Worm (Caenorhabditis elegans) whole organism, L1 larva: Measurements from ENCODE around the gene snx-6.

ENCODE experiments used
- C04F5.9 ChIP-seq: sonication (generic microtip); optimal IDR thresholded peaks from 2 replicates; lab custom pipeline; 2016; ENCODE audit warnings: missing genetic modification characterization, missing compliant biosample characterization
- C16A3.4 ChIP-seq: fragments of 150-350 bp; optimal IDR thresholded peaks from 2 replicates; lab custom pipeline; 2014; ENCODE audit warnings: missing biosample characterization, missing genetic modification characterization
- alr-1 ChIP-seq: fragments of 200-800 bp; sonication (Bioruptor generic); optimal IDR thresholded peaks from 2 replicates; lab custom pipeline; 2018; ENCODE audit warnings: borderline replicate concordance, mild to moderate bottlenecking, missing genetic modification characterization, missing compliant biosample characterization
- aly-2 ChIP-seq: fragments of 150-350 bp; optimal IDR thresholded peaks from 2 replicates; lab custom pipeline; 2014; ENCODE audit warnings: missing biosample characterization, missing genetic modification characterization
- ama-1 ChIP-seq: fragments of 150-350 bp; optimal IDR thresholded peaks from 2 replicates; lab custom pipeline; 2014
- blmp-1 ChIP-seq: fragments of 150-350 bp; optimal IDR thresholded peaks from 2 replicates; lab custom pipeline; 2014; ENCODE audit warnings: missing biosample characterization, missing genetic modification characterization
- ceh-90 ChIP-seq: sonication (generic microtip); optimal IDR thresholded peaks from 2 replicates; lab custom pipeline; 2016; ENCODE audit warnings: missing genetic modification characterization, missing compliant biosample characterization
- efl-3 ChIP-seq: fragments of 200-800 bp; sonication (Bioruptor generic); optimal IDR thresholded peaks from 2 replicates; lab custom pipeline; 2018; ENCODE audit warnings: mild to moderate bottlenecking, missing genetic modification characterization, missing compliant biosample characterization
- egl-27 ChIP-seq, 2 experiments: fragments of 150-350 bp in 1 of 2; sonication (generic microtip); optimal IDR thresholded peaks; 3 replicates each; lab custom pipeline; 2017 to 2018; ENCODE audit warnings: missing biosample characterization in 2 of 2, missing genetic modification characterization in 2 of 2, missing genetic modification reagents in 2 of 2
- elt-2 ChIP-seq: sonication (generic microtip); optimal IDR thresholded peaks from 2 replicates; lab custom pipeline; 2016; ENCODE audit warnings: missing genetic modification characterization, mild to moderate bottlenecking, inconsistent platforms, missing compliant biosample characterization, missing genetic modification reagents
- fkh-10 ChIP-seq: sonication (generic microtip); optimal IDR thresholded peaks from 2 replicates; lab custom pipeline; 2017; ENCODE audit warnings: missing biosample characterization, missing genetic modification reagents, missing genetic modification characterization
- hlh-17 ChIP-seq: fragments of 200-800 bp; sonication (Bioruptor generic); optimal IDR thresholded peaks from 2 replicates; lab custom pipeline; 2018; ENCODE audit warnings: missing genetic modification characterization, mild to moderate bottlenecking, missing compliant biosample characterization, moderate library complexity, borderline replicate concordance
- hlh-4 ChIP-seq: sonication (generic microtip); optimal IDR thresholded peaks from 2 replicates; lab custom pipeline; 2016; ENCODE audit warnings: mild to moderate bottlenecking, missing genetic modification characterization, missing compliant biosample characterization
- hpl-2 ChIP-seq: fragments of 150-350 bp; optimal IDR thresholded peaks from 2 replicates; lab custom pipeline; 2014; ENCODE audit warnings: missing biosample characterization, missing genetic modification reagents, missing genetic modification characterization
- irx-1 ChIP-seq: sonication (generic microtip); optimal IDR thresholded peaks from 2 replicates; lab custom pipeline; 2016; ENCODE audit warnings: missing genetic modification characterization, missing compliant biosample characterization
- isw-1 ChIP-seq: fragments of 200-800 bp; sonication (Bioruptor generic); IDR thresholded peaks from 2 replicates; pipeline ENCODE4 v1.3.6; 2022; ENCODE audit warnings: missing genetic modification characterization, missing compliant biosample characterization
- jun-1 ChIP-seq: fragments of 150-350 bp; optimal IDR thresholded peaks from 2 replicates; lab custom pipeline; 2014; ENCODE audit warnings: missing biosample characterization, missing genetic modification reagents, missing genetic modification characterization
- lin-14 ChIP-seq: fragments of 200-800 bp; sonication (Bioruptor generic); optimal IDR thresholded peaks from 2 replicates; lab custom pipeline; 2018; ENCODE audit warnings: mild to moderate bottlenecking, missing genetic modification characterization, moderate library complexity, missing compliant biosample characterization
- lin-15B ChIP-seq: fragments of 150-350 bp; sonication (generic microtip); optimal IDR thresholded peaks from 3 replicates; lab custom pipeline; 2014; ENCODE audit warnings: missing biosample characterization, missing genetic modification characterization
- lin-35 ChIP-seq, 2 experiments: fragments of 150-350 bp; optimal IDR thresholded peaks; 2 replicates each; lab custom pipeline; 2014; ENCODE audit warnings: missing biosample characterization in 2 of 2, missing genetic modification characterization in 2 of 2, missing genetic modification reagents in 2 of 2
- mab-9 ChIP-seq: fragments of 200-800 bp; sonication (Bioruptor generic); IDR thresholded peaks from 2 replicates; pipeline ENCODE4 v1.3.6; 2022; ENCODE audit warnings: missing genetic modification reagents, missing genetic modification characterization, missing compliant biosample characterization
- mdl-1 ChIP-seq, 2 experiments: fragments of 150-350 bp; optimal IDR thresholded peaks; 2 replicates each; lab custom pipeline; 2014 to 2017; ENCODE audit warnings: missing biosample characterization in 2 of 2, missing genetic modification characterization in 2 of 2, inconsistent platforms in 1 of 2
- nhr-12 ChIP-seq: sonication (generic microtip); optimal IDR thresholded peaks from 2 replicates; lab custom pipeline; 2017; ENCODE audit warnings: missing biosample characterization, missing genetic modification characterization
- nhr-20 ChIP-seq: sonication (generic microtip); optimal IDR thresholded peaks from 2 replicates; lab custom pipeline; 2016; ENCODE audit warnings: mild to moderate bottlenecking, missing genetic modification characterization, missing compliant biosample characterization
- nhr-237 ChIP-seq: fragments of 150-350 bp; optimal IDR thresholded peaks from 2 replicates; lab custom pipeline; 2014; ENCODE audit warnings: missing biosample characterization, missing genetic modification characterization
- nhr-47 ChIP-seq: sonication (generic microtip); optimal IDR thresholded peaks from 2 replicates; lab custom pipeline; 2016; ENCODE audit warnings: mild to moderate bottlenecking, missing genetic modification characterization, moderate library complexity, missing compliant biosample characterization
- pag-3 ChIP-seq: sonication (generic microtip); optimal IDR thresholded peaks from 2 replicates; lab custom pipeline; 2017; ENCODE audit warnings: missing genetic modification characterization, mild to moderate bottlenecking, missing compliant biosample characterization, antibody characterized with exemption, borderline replicate concordance; ENCODE audit not compliant: insufficient read depth
- rnt-1 ChIP-seq: sonication (generic microtip); optimal IDR thresholded peaks from 2 replicates; lab custom pipeline; 2016; ENCODE audit warnings: mild to moderate bottlenecking, missing genetic modification characterization, moderate library complexity, missing compliant biosample characterization
- sptf-1 ChIP-seq: fragments of 150-350 bp; optimal IDR thresholded peaks from 2 replicates; lab custom pipeline; 2014; ENCODE audit warnings: missing biosample characterization, missing genetic modification characterization
- swsn-7 ChIP-seq: sonication (generic microtip); optimal IDR thresholded peaks from 2 replicates; lab custom pipeline; 2016; ENCODE audit warnings: missing genetic modification characterization, missing compliant biosample characterization
- tlp-1 ChIP-seq: fragments of 150-350 bp; optimal IDR thresholded peaks from 2 replicates; lab custom pipeline; 2014; ENCODE audit warnings: missing biosample characterization, missing genetic modification characterization
- unc-130 ChIP-seq: fragments of 150-350 bp; optimal IDR thresholded peaks from 2 replicates; lab custom pipeline; 2017; ENCODE audit warnings: missing biosample characterization, missing genetic modification characterization, inconsistent platforms
- unc-30 ChIP-seq: sonication (generic microtip); optimal IDR thresholded peaks from 2 replicates; lab custom pipeline; 2017; ENCODE audit warnings: missing biosample characterization, missing genetic modification characterization
- zag-1 ChIP-seq: fragments of 150-350 bp; optimal IDR thresholded peaks from 2 replicates; lab custom pipeline; 2014; ENCODE audit warnings: missing biosample characterization, missing genetic modification characterization
- zip-4 ChIP-seq: fragments of 200-800 bp; sonication (Bioruptor generic); optimal IDR thresholded peaks from 2 replicates; lab custom pipeline; 2018; ENCODE audit warnings: mild to moderate bottlenecking, missing genetic modification characterization, moderate library complexity, missing compliant biosample characterization
- ztf-4 ChIP-seq: fragments of 150-350 bp; optimal IDR thresholded peaks from 2 replicates; lab custom pipeline; 2014; ENCODE audit warnings: missing biosample characterization, missing genetic modification characterization

Gene snx-6

ce11 chrV:17981732-17982131, 1.9 kb upstream of the snx-6 start (continued):
- TF ChIP-seq lin-14 (GFP tag; lab: Kevin White, UChicago): no peak
- TF ChIP-seq elt-2 (tag; lab: Kevin White, UChicago): no peak
- no peak for TF ChIP-seq nhr-12 (tag; lab: Kevin White, UChicago)
- TF ChIP-seq mdl-1 (tag; optimal IDR thresholded peaks at IDR 0.05; lab: Kevin White, UChicago): peak in 1 of 2 experiments; percentile 5
- TF ChIP-seq lin-35 (GFP tag; optimal IDR thresholded peaks at IDR 0.05; lab: Kevin White, UChicago): peak; percentile 65 to 73
- no peak for TF ChIP-seq rnt-1
- no peak for TF ChIP-seq hlh-4 (tag; lab: Kevin White, UChicago)
- TF ChIP-seq nhr-237: no peak
- no peak for TF ChIP-seq sptf-1
- TF ChIP-seq tlp-1 (tag; lab: Kevin White, UChicago): no peak
- no peak for TF ChIP-seq efl-3 (GFP tag; lab: Kevin White, UChicago)
- no peak; the same call in 1 of the 2 replicates for TF ChIP-seq mab-9
- TF ChIP-seq swsn-7: no peak
- no peak for TF ChIP-seq alr-1 (tag; lab: Kevin White, UChicago)
- TF ChIP-seq irx-1 (tag; lab: Kevin White, UChicago): no peak
- TF ChIP-seq C16A3.4 (tag; lab: Kevin White, UChicago): peak; percentile 43
- TF ChIP-seq jun-1: no peak
- no peak for TF ChIP-seq unc-30 (tag; lab: Kevin White, UChicago)
- TF ChIP-seq nhr-20 (tag; lab: Kevin White, UChicago): no peak
- no peak for TF ChIP-seq ztf-4 (tag; lab: Kevin White, UChicago)
- TF ChIP-seq hlh-17 (GFP tag; lab: Kevin White, UChicago): no peak
- no peak for TF ChIP-seq ceh-90 (tag; lab: Kevin White, UChicago)

ce11 chrV:17978207-17978606, 1.7 kb downstream of the snx-6 start:
- TF ChIP-seq elt-2 (tag; lab: Kevin White, UChicago): peak; percentile 41
- TF ChIP-seq blmp-1: no peak

ce11 chrV:17966747-17967146, 13.1 kb downstream of the snx-6 start, which contains the start of gene gck-3:
TSS of gene gck-3 (minus strand) at chrV:17966847.
- TF ChIP-seq ztf-4 (tag; lab: Kevin White, UChicago): no peak
- no peak for TF ChIP-seq nhr-12 (tag; lab: Kevin White, UChicago)
- no peak for TF ChIP-seq alr-1 (tag; lab: Kevin White, UChicago)
- TF ChIP-seq hlh-4 (tag; lab: Kevin White, UChicago): no peak
- TF ChIP-seq elt-2 (tag; lab: Kevin White, UChicago): no peak
- TF ChIP-seq swsn-7: no peak
- no peak for TF ChIP-seq zag-1 (tag; lab: Kevin White, UChicago)
- TF ChIP-seq lin-15B (tag; lab: Kevin White, UChicago): no peak
- no peak for TF ChIP-seq fkh-10 (GFP tag; lab: Kevin White, UChicago)
- no peak for TF ChIP-seq ama-1
- no peak for TF ChIP-seq unc-130
- no peak for TF ChIP-seq pag-3
- no peak for TF ChIP-seq hpl-2
- TF ChIP-seq nhr-47 (tag; lab: Kevin White, UChicago): no peak
- TF ChIP-seq C04F5.9: no peak
- TF ChIP-seq isw-1 (GFP tag; lab: Robert Waterston, UW): no peak
- no peak for TF ChIP-seq aly-2 (tag; lab: Kevin White, UChicago)
- no peak for TF ChIP-seq hlh-17 (GFP tag; lab: Kevin White, UChicago)

ce11 chrV:17962500-17962899, 17.4 kb downstream of the snx-6 start:
- TF ChIP-seq egl-27 (tag; optimal IDR thresholded peaks at IDR 0.05; lab: Kevin White, UChicago) (no peak), zip-4 (GFP tag; lab: Kevin White, UChicago) (no peak), C04F5.9 (no peak), irx-1 (tag; lab: Kevin White, UChicago) (no peak)
